Worm (Caenorhabditis elegans): ENCODE results near the gene C08D8.1.

- TF ChIP-seq hlh-6 (tag; optimal IDR thresholded peaks at IDR 0.05): no peak
- TF ChIP-seq gmeb-2 (tag; optimal IDR thresholded peaks at IDR 0.05): no peak
- no peak for TF ChIP-seq dmd-4 (tag; optimal IDR thresholded peaks at IDR 0.05; ENCODE audit: borderline replicate concordance)
- TF ChIP-seq unc-86 (tag; optimal IDR thresholded peaks at IDR 0.05): no peak
- TF ChIP-seq lim-6 (tag; optimal IDR thresholded peaks at IDR 0.05): no peak
- no peak for TF ChIP-seq tbx-7 (tag; optimal IDR thresholded peaks at IDR 0.05)
Observed at ce11 chrV:8359113-8359564, 13.6 kb downstream of the C08D8.1 start, which contains the start of gene mpdu-1.

Data from whole organism, late embryonic.